Worm (Caenorhabditis elegans) whole organism, L1 larva: ENCODE data around the gene his-35.

Experiments used
- C16A3.4 ChIP-seq: fragments of 150-350 bp; optimal IDR thresholded peaks from 2 replicates; lab custom pipeline; 2014; ENCODE audit warnings: missing biosample characterization, missing genetic modification characterization
- C34B4.2 ChIP-seq: sonication (generic microtip); optimal IDR thresholded peaks from 2 replicates; lab custom pipeline; 2017; ENCODE audit warnings: mild to moderate bottlenecking, missing genetic modification characterization, missing compliant biosample characterization
- Y116A8C.19 ChIP-seq: sonication (generic microtip); optimal IDR thresholded peaks from 2 replicates; lab custom pipeline; 2016; ENCODE audit warnings: missing compliant biosample characterization, missing genetic modification characterization, borderline replicate concordance
- aha-1 ChIP-seq: fragments of 150-350 bp; optimal IDR thresholded peaks from 2 replicates; lab custom pipeline; 2014; ENCODE audit warnings: missing biosample characterization, missing genetic modification characterization
- aly-2 ChIP-seq: fragments of 150-350 bp; optimal IDR thresholded peaks from 2 replicates; lab custom pipeline; 2014; ENCODE audit warnings: missing biosample characterization, missing genetic modification characterization
- ama-1 ChIP-seq: fragments of 150-350 bp; optimal IDR thresholded peaks from 2 replicates; lab custom pipeline; 2014
- blmp-1 ChIP-seq: fragments of 150-350 bp; optimal IDR thresholded peaks from 2 replicates; lab custom pipeline; 2014; ENCODE audit warnings: missing biosample characterization, missing genetic modification characterization
- ceh-63 ChIP-seq: fragments of 200-800 bp; sonication (Bioruptor generic); optimal IDR thresholded peaks from 2 replicates; lab custom pipeline; 2018; ENCODE audit warnings: mild to moderate bottlenecking, missing genetic modification characterization, missing compliant biosample characterization
- ceh-8 ChIP-seq: fragments of 200-800 bp; sonication (Bioruptor generic); optimal IDR thresholded peaks from 2 replicates; lab custom pipeline; 2018; ENCODE audit warnings: mild to moderate bottlenecking, missing genetic modification characterization, moderate library complexity, missing compliant biosample characterization
- ceh-90 ChIP-seq: sonication (generic microtip); optimal IDR thresholded peaks from 2 replicates; lab custom pipeline; 2016; ENCODE audit warnings: missing genetic modification characterization, missing compliant biosample characterization
- ces-1 ChIP-seq: fragments of 150-350 bp; optimal IDR thresholded peaks from 2 replicates; lab custom pipeline; 2014; ENCODE audit warnings: missing biosample characterization, missing genetic modification reagents, missing genetic modification characterization
- dsc-1 ChIP-seq: sonication (generic microtip); optimal IDR thresholded peaks from 2 replicates; lab custom pipeline; 2016; ENCODE audit warnings: mild to moderate bottlenecking, missing genetic modification characterization, missing compliant biosample characterization
- efl-1 ChIP-seq, 4 experiments: fragments of 150-350 bp; optimal IDR thresholded peaks in 3 of 4; peaks in 1 of 4; 1 replicate in 1 of 4; 2 replicates in 3 of 4; lab custom pipeline; 2014; ENCODE audit warnings: missing biosample characterization in 2 of 4, missing genetic modification characterization in 2 of 4, missing genetic modification reagents in 2 of 4
- efl-3 ChIP-seq: fragments of 200-800 bp; sonication (Bioruptor generic); optimal IDR thresholded peaks from 2 replicates; lab custom pipeline; 2018; ENCODE audit warnings: mild to moderate bottlenecking, missing genetic modification characterization, missing compliant biosample characterization
- elt-3 ChIP-seq, 6 experiments: fragments of 150-350 bp in 1 of 6; sonication (generic microtip); optimal IDR thresholded peaks; 2 replicates each; lab custom pipeline; 2017 to 2018; ENCODE audit warnings: missing biosample characterization in 6 of 6, missing genetic modification characterization in 6 of 6, inconsistent platforms in 1 of 6
- fkh-10 ChIP-seq: sonication (generic microtip); optimal IDR thresholded peaks from 2 replicates; lab custom pipeline; 2017; ENCODE audit warnings: missing biosample characterization, missing genetic modification reagents, missing genetic modification characterization
- fkh-4 ChIP-seq: sonication (generic microtip); optimal IDR thresholded peaks from 2 replicates; lab custom pipeline; 2016; ENCODE audit warnings: missing compliant biosample characterization, missing genetic modification characterization, borderline replicate concordance
- fkh-8 ChIP-seq: sonication (generic microtip); optimal IDR thresholded peaks from 2 replicates; lab custom pipeline; 2016; ENCODE audit warnings: mild to moderate bottlenecking, missing genetic modification characterization, missing compliant biosample characterization
- hlh-17 ChIP-seq: fragments of 200-800 bp; sonication (Bioruptor generic); optimal IDR thresholded peaks from 2 replicates; lab custom pipeline; 2018; ENCODE audit warnings: missing genetic modification characterization, mild to moderate bottlenecking, missing compliant biosample characterization, moderate library complexity, borderline replicate concordance
- irx-1 ChIP-seq: sonication (generic microtip); optimal IDR thresholded peaks from 2 replicates; lab custom pipeline; 2016; ENCODE audit warnings: missing genetic modification characterization, missing compliant biosample characterization
- isw-1 ChIP-seq: fragments of 200-800 bp; sonication (Bioruptor generic); IDR thresholded peaks from 2 replicates; pipeline ENCODE4 v1.3.6; 2022; ENCODE audit warnings: missing genetic modification characterization, missing compliant biosample characterization
- lin-13 ChIP-seq: fragments of 150-350 bp; optimal IDR thresholded peaks from 2 replicates; lab custom pipeline; 2014; ENCODE audit warnings: missing biosample characterization, missing genetic modification reagents, missing genetic modification characterization
- lin-14 ChIP-seq: fragments of 200-800 bp; sonication (Bioruptor generic); optimal IDR thresholded peaks from 2 replicates; lab custom pipeline; 2018; ENCODE audit warnings: mild to moderate bottlenecking, missing genetic modification characterization, moderate library complexity, missing compliant biosample characterization
- lin-15B ChIP-seq: fragments of 150-350 bp; sonication (generic microtip); optimal IDR thresholded peaks from 3 replicates; lab custom pipeline; 2014; ENCODE audit warnings: missing biosample characterization, missing genetic modification characterization
- lin-35 ChIP-seq, 2 experiments: fragments of 150-350 bp; optimal IDR thresholded peaks; 2 replicates each; lab custom pipeline; 2014; ENCODE audit warnings: missing biosample characterization in 2 of 2, missing genetic modification characterization in 2 of 2, missing genetic modification reagents in 2 of 2
- lsy-2 ChIP-seq, 2 experiments: fragments of 150-350 bp; optimal IDR thresholded peaks; 2 replicates each; lab custom pipeline; 2014; ENCODE audit warnings: missing biosample characterization in 2 of 2, missing genetic modification characterization in 2 of 2
- mab-9 ChIP-seq: fragments of 200-800 bp; sonication (Bioruptor generic); IDR thresholded peaks from 2 replicates; pipeline ENCODE4 v1.3.6; 2022; ENCODE audit warnings: missing genetic modification reagents, missing genetic modification characterization, missing compliant biosample characterization
- mdl-1 ChIP-seq, 2 experiments: fragments of 150-350 bp; optimal IDR thresholded peaks; 2 replicates each; lab custom pipeline; 2014 to 2017; ENCODE audit warnings: missing biosample characterization in 2 of 2, missing genetic modification characterization in 2 of 2, inconsistent platforms in 1 of 2
- mep-1 ChIP-seq: fragments of 150-350 bp; optimal IDR thresholded peaks from 2 replicates; lab custom pipeline; 2014; ENCODE audit warnings: missing biosample characterization, missing genetic modification characterization
- nhr-11 ChIP-seq: fragments of 150-350 bp; optimal IDR thresholded peaks from 2 replicates; lab custom pipeline; 2014; ENCODE audit warnings: missing biosample characterization, missing genetic modification characterization
- nhr-12 ChIP-seq: sonication (generic microtip); optimal IDR thresholded peaks from 2 replicates; lab custom pipeline; 2017; ENCODE audit warnings: missing biosample characterization, missing genetic modification characterization
- nhr-20 ChIP-seq: sonication (generic microtip); optimal IDR thresholded peaks from 2 replicates; lab custom pipeline; 2016; ENCODE audit warnings: mild to moderate bottlenecking, missing genetic modification characterization, missing compliant biosample characterization
- nhr-237 ChIP-seq: fragments of 150-350 bp; optimal IDR thresholded peaks from 2 replicates; lab custom pipeline; 2014; ENCODE audit warnings: missing biosample characterization, missing genetic modification characterization
- nhr-28 ChIP-seq: fragments of 150-350 bp; optimal IDR thresholded peaks from 2 replicates; lab custom pipeline; 2014; ENCODE audit warnings: missing biosample characterization, missing genetic modification characterization
- nhr-47 ChIP-seq: sonication (generic microtip); optimal IDR thresholded peaks from 2 replicates; lab custom pipeline; 2016; ENCODE audit warnings: mild to moderate bottlenecking, missing genetic modification characterization, moderate library complexity, missing compliant biosample characterization
- nhr-76 ChIP-seq: sonication (generic microtip); optimal IDR thresholded peaks from 2 replicates; lab custom pipeline; 2017; ENCODE audit warnings: missing biosample characterization, missing genetic modification characterization
- nhr-77 ChIP-seq: fragments of 150-350 bp; optimal IDR thresholded peaks from 2 replicates; lab custom pipeline; 2014; ENCODE audit warnings: missing biosample characterization, missing genetic modification characterization
- nhr-85 ChIP-seq: sonication (generic microtip); peaks from one replicate; lab custom pipeline; 2016; ENCODE audit warnings: missing genetic modification characterization, inconsistent platforms, missing compliant biosample characterization
- skn-1 ChIP-seq: fragments of 150-350 bp; optimal IDR thresholded peaks from 2 replicates; lab custom pipeline; 2014; ENCODE audit warnings: missing biosample characterization, missing genetic modification characterization
- snu-23 ChIP-seq: sonication (generic microtip); optimal IDR thresholded peaks from 2 replicates; lab custom pipeline; 2016; ENCODE audit warnings: missing genetic modification characterization, missing compliant biosample characterization
- sox-4 ChIP-seq: sonication (generic microtip); optimal IDR thresholded peaks from 2 replicates; lab custom pipeline; 2016; ENCODE audit warnings: missing genetic modification characterization, missing compliant biosample characterization
- sup-37 ChIP-seq: fragments of 200-800 bp; sonication (Bioruptor generic); optimal IDR thresholded peaks from 2 replicates; lab custom pipeline; 2018; ENCODE audit warnings: mild to moderate bottlenecking, missing genetic modification characterization, missing compliant biosample characterization
- tbx-2 ChIP-seq: sonication (generic microtip); optimal IDR thresholded peaks from 2 replicates; lab custom pipeline; 2016; ENCODE audit warnings: missing genetic modification characterization, missing compliant biosample characterization
- tlp-1 ChIP-seq: fragments of 150-350 bp; optimal IDR thresholded peaks from 2 replicates; lab custom pipeline; 2014; ENCODE audit warnings: missing biosample characterization, missing genetic modification characterization
- unc-130 ChIP-seq: fragments of 150-350 bp; optimal IDR thresholded peaks from 2 replicates; lab custom pipeline; 2017; ENCODE audit warnings: missing biosample characterization, missing genetic modification characterization, inconsistent platforms
- unc-30 ChIP-seq: sonication (generic microtip); optimal IDR thresholded peaks from 2 replicates; lab custom pipeline; 2017; ENCODE audit warnings: missing biosample characterization, missing genetic modification characterization
- unc-86 ChIP-seq: sonication (generic microtip); optimal IDR thresholded peaks from 2 replicates; lab custom pipeline; 2016; ENCODE audit warnings: missing genetic modification characterization, missing compliant biosample characterization
- vab-15 ChIP-seq: sonication (generic microtip); optimal IDR thresholded peaks from 2 replicates; lab custom pipeline; 2017; ENCODE audit warnings: missing genotype, mild to moderate bottlenecking, missing genetic modification characterization, missing compliant biosample characterization
- zag-1 ChIP-seq: fragments of 150-350 bp; optimal IDR thresholded peaks from 2 replicates; lab custom pipeline; 2014; ENCODE audit warnings: missing biosample characterization, missing genetic modification characterization
- zip-4 ChIP-seq: fragments of 200-800 bp; sonication (Bioruptor generic); optimal IDR thresholded peaks from 2 replicates; lab custom pipeline; 2018; ENCODE audit warnings: mild to moderate bottlenecking, missing genetic modification characterization, moderate library complexity, missing compliant biosample characterization

The his-35 gene

DNA sequence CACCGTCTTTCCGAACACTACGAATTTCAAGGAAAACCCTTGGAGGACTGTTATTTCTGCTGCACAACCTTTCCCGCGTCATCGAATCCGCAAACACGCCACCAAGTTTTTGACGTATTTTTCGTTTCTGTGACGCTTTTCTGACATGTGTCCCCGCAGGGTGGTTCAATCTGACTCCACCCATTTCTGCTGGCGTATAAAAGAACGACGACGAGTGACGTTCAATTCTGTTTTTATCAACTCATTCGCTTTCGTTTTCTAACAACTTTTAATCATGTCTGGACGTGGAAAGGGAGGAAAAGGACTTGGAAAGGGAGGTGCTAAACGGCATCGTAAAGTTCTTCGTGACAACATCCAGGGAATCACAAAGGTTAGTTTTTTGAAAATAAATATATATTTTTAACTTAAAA is 1.8 kb upstream of the his-35 start, which contains the start of gene his-37 (continued):
- TF ChIP-seq skn-1 (tag; lab: Kevin White, UChicago) (peak; percentile 94), tbx-2 (tag; lab: Kevin White, UChicago) (peak; percentile 98), sup-37 (peak; percentile 92), tlp-1 (tag; lab: Kevin White, UChicago) (no peak), unc-30 (tag; lab: Kevin White, UChicago) (no peak), isw-1 (GFP tag; lab: Robert Waterston, UW) (peak; percentile 95), irx-1 (tag; lab: Kevin White, UChicago) (peak; percentile 95), Y116A8C.19 (no peak), sox-4 (tag; lab: Kevin White, UChicago) (peak; percentile 97), hlh-17 (GFP tag; lab: Kevin White, UChicago) (no peak), lin-13 (GFP tag; lab: Kevin White, UChicago) (peak; percentile 98), fkh-8 (tag; lab: Kevin White, UChicago) (peak; percentile 100), elt-3 (tag; optimal IDR thresholded peaks at IDR 0.05; lab: Kevin White, UChicago) (peak; percentile 78 to 99 (median 98)), unc-130 (tag; lab: Kevin White, UChicago) (peak; percentile 99), C34B4.2 (tag; lab: Kevin White, UChicago) (peak; percentile 62), nhr-76 (tag; lab: Kevin White, UChicago) (peak; percentile 94), snu-23 (GFP tag; lab: Kevin White, UChicago) (peak; percentile 99), zag-1 (peak; percentile 91), fkh-4 (tag; lab: Kevin White, UChicago) (peak; percentile 79), lin-35 (GFP tag; optimal IDR thresholded peaks at IDR 0.05; lab: Kevin White, UChicago) (peak; percentile 89 to 95), ceh-63 (GFP tag; lab: Kevin White, UChicago) (peak; percentile 43), ama-1 (peak; percentile 90), nhr-12 (peak; percentile 63), vab-15 (tag; lab: Kevin White, UChicago) (peak; percentile 74), mab-9 (GFP tag; lab: Robert Waterston, UW) (peak; percentile 93), nhr-77 (tag; lab: Kevin White, UChicago) (peak; percentile 99), mep-1 (tag; lab: Kevin White, UChicago) (peak; percentile 99), mdl-1 (tag; optimal IDR thresholded peaks at IDR 0.05; lab: Kevin White, UChicago) (peak; percentile 30 to 97), aly-2 (tag; lab: Kevin White, UChicago) (peak; percentile 90), fkh-10 (peak; percentile 99), nhr-11 (peak; percentile 97), nhr-85 (tag; lab: Kevin White, UChicago) (peak; percentile 99), nhr-28 (tag; lab: Kevin White, UChicago) (peak; percentile 65), unc-86 (tag; lab: Kevin White, UChicago) (peak; percentile 98), nhr-47 (tag; lab: Kevin White, UChicago) (peak; percentile 99), efl-1 (optimal IDR thresholded peaks at IDR 0.05; lab: Kevin White, UChicago) (peak; percentile 93 to 96), efl-1 (GFP tag; optimal IDR thresholded peaks at IDR 0.05 in 1 of 2; lab: Kevin White, UChicago) (peak; percentile 81 to 99), C16A3.4 (peak; percentile 99), ces-1 (GFP tag; lab: Kevin White, UChicago) (peak; percentile 2), efl-3 (GFP tag; lab: Kevin White, UChicago) (peak; percentile 27), lin-14 (GFP tag; lab: Kevin White, UChicago) (peak; percentile 100), nhr-237 (tag; lab: Kevin White, UChicago) (peak; percentile 97), aha-1 (peak; percentile 47), ceh-90 (tag; lab: Kevin White, UChicago) (peak; percentile 22), dsc-1 (tag; lab: Kevin White, UChicago) (peak; percentile 99), ceh-8 (peak; percentile 96), blmp-1 (tag; lab: Kevin White, UChicago) (peak; percentile 96), zip-4 (GFP tag; lab: Kevin White, UChicago) (peak; percentile 92), lin-15B (tag; lab: Kevin White, UChicago) (peak; percentile 92), nhr-20 (peak; percentile 99), lsy-2 (tag; optimal IDR thresholded peaks at IDR 0.05; lab: Kevin White, UChicago) (peak; percentile 95 to 97)
